Worm (Caenorhabditis elegans) whole organism, L4 larva: ENCODE data around the gene C17G1.5.

Experiments used
- D1046.2 ChIP-seq: fragments of 200-800 bp; sonication (Bioruptor generic); IDR thresholded peaks from 2 replicates; pipeline ENCODE4 v1.3.6; 2022; ENCODE audit warnings: missing genetic modification characterization, missing compliant biosample characterization
- F44E2.7 ChIP-seq: fragments of 200-800 bp; sonication (Bioruptor generic); IDR thresholded peaks from 2 replicates; pipeline ENCODE4 v2.1.2; 2022; ENCODE audit warnings: missing genetic modification characterization, missing compliant biosample characterization
- F49E8.2 ChIP-seq: sonication (generic microtip); optimal IDR thresholded peaks from 2 replicates; lab custom pipeline; 2016; ENCODE audit warnings: missing compliant biosample characterization, mild to moderate bottlenecking, missing genetic modification characterization, borderline replicate concordance
- R02D3.7 ChIP-seq: fragments of 150-350 bp; sonication (generic microtip); optimal IDR thresholded peaks from 3 replicates; lab custom pipeline; 2014; ENCODE audit warnings: missing biosample characterization, missing genetic modification characterization
- T20F7.1 ChIP-seq: fragments of 200-800 bp; sonication (Bioruptor generic); optimal IDR thresholded peaks from 2 replicates; lab custom pipeline; 2018; ENCODE audit warnings: mild to moderate bottlenecking, missing genetic modification characterization, missing compliant biosample characterization
- T26A8.4 ChIP-seq: fragments of 200-800 bp; sonication (Bioruptor generic); IDR thresholded peaks from 2 replicates; pipeline ENCODE4 v1.3.6; 2022; ENCODE audit warnings: missing genetic modification characterization, missing compliant biosample characterization
- Y105C5A.15 ChIP-seq: fragments of 200-800 bp; sonication (Bioruptor generic); IDR thresholded peaks from 2 replicates; pipeline ENCODE4 v1.3.6; 2022; ENCODE audit warnings: missing genetic modification characterization, missing compliant biosample characterization
- ZK337.2 ChIP-seq: fragments of 200-800 bp; sonication (Bioruptor generic); IDR thresholded peaks from 2 replicates; pipeline ENCODE4 v1.3.6; 2022; ENCODE audit warnings: missing genetic modification reagents, missing genetic modification characterization, missing compliant biosample characterization
- ZK546.5 ChIP-seq, 2 experiments: sonication (generic microtip); optimal IDR thresholded peaks; 2 replicates each; lab custom pipeline; 2017; ENCODE audit warnings: missing biosample characterization in 2 of 2, missing genetic modification characterization in 2 of 2
- aha-1 ChIP-seq: fragments of 150-350 bp; peaks from one replicate; lab custom pipeline; 2014; ENCODE audit warnings: missing biosample characterization, missing genetic modification characterization
- aly-2 ChIP-seq: sonication (generic microtip); optimal IDR thresholded peaks from 2 replicates; lab custom pipeline; 2018; ENCODE audit warnings: missing biosample characterization, missing genetic modification characterization
- ama-1 ChIP-seq: fragments of 150-350 bp; optimal IDR thresholded peaks from 2 replicates; lab custom pipeline; 2014; ENCODE audit warnings: inconsistent platforms, mixed read lengths
- attf-4 ChIP-seq: sonication (generic microtip); optimal IDR thresholded peaks from 3 replicates; lab custom pipeline; 2017; ENCODE audit warnings: missing biosample characterization, missing genetic modification characterization
- ceh-44 ChIP-seq: fragments of 200-800 bp; sonication (Bioruptor generic); IDR thresholded peaks from 2 replicates; pipeline ENCODE4 v1.3.6; 2022; ENCODE audit warnings: missing genetic modification reagents, missing genetic modification characterization, missing compliant biosample characterization
- cey-2 ChIP-seq: sonication (generic microtip); optimal IDR thresholded peaks from 3 replicates; lab custom pipeline; 2017; ENCODE audit warnings: missing genetic modification characterization, mild to moderate bottlenecking, missing compliant biosample characterization, antibody characterized with exemption, borderline replicate concordance; ENCODE audit not compliant: insufficient read depth
- daf-16 ChIP-seq, 3 experiments: sonication (generic microtip); optimal IDR thresholded peaks; 2 replicates each; lab custom pipeline; 2016 to 2017; ENCODE audit warnings: missing genetic modification characterization in 3 of 3, missing genetic modification reagents in 3 of 3, mild to moderate bottlenecking in 2 of 3, missing compliant biosample characterization in 2 of 3, missing biosample characterization in 1 of 3, moderate library complexity in 1 of 3
- daf-19 ChIP-seq: fragments of 200-800 bp; sonication (Bioruptor generic); conservative IDR thresholded peaks from 2 replicates; pipeline ENCODE4 v1.3.6; 2022; ENCODE audit warnings: missing genetic modification characterization, missing compliant biosample characterization
- daf-8 ChIP-seq: fragments of 200-800 bp; sonication (Bioruptor generic); IDR thresholded peaks from 2 replicates; pipeline ENCODE4 v1.3.6; 2022; ENCODE audit warnings: missing genetic modification characterization, missing compliant biosample characterization
- dpl-1 ChIP-seq: fragments of 150-350 bp; optimal IDR thresholded peaks from 2 replicates; lab custom pipeline; 2014; ENCODE audit warnings: missing biosample characterization, missing genetic modification reagents, missing genetic modification characterization
- duxl-1 ChIP-seq: sonication (generic microtip); optimal IDR thresholded peaks from 2 replicates; lab custom pipeline; 2016; ENCODE audit warnings: mild to moderate bottlenecking, missing genetic modification characterization, moderate library complexity, missing compliant biosample characterization; ENCODE audit not compliant: poor library complexity
- fos-1 ChIP-seq: fragments of 150-350 bp; optimal IDR thresholded peaks from 2 replicates; lab custom pipeline; 2014; ENCODE audit warnings: missing biosample characterization, missing genetic modification characterization
- gei-8 ChIP-seq: fragments of 200-800 bp; sonication (Bioruptor generic); optimal IDR thresholded peaks from 2 replicates; lab custom pipeline; 2018; ENCODE audit warnings: mild to moderate bottlenecking, missing genetic modification characterization, missing compliant biosample characterization
- hif-1 ChIP-seq, 2 experiments: sonication (generic microtip); optimal IDR thresholded peaks; 2 replicates each; lab custom pipeline; 2016 to 2017; ENCODE audit warnings: missing compliant biosample characterization in 2 of 2, missing genetic modification characterization in 2 of 2, missing genetic modification reagents in 2 of 2, missing genotype in 2 of 2, mild to moderate bottlenecking in 1 of 2
- hlh-11 ChIP-seq: fragments of 200-800 bp; sonication (Bioruptor generic); optimal IDR thresholded peaks from 2 replicates; lab custom pipeline; 2018; ENCODE audit warnings: mild to moderate bottlenecking, missing genetic modification characterization, missing compliant biosample characterization
- hlh-30 ChIP-seq: sonication (generic microtip); optimal IDR thresholded peaks from 2 replicates; lab custom pipeline; 2017; ENCODE audit warnings: antibody characterized with exemption, mild to moderate bottlenecking, missing genetic modification characterization, missing compliant biosample characterization; ENCODE audit not compliant: insufficient read depth
- hmg-1.1 ChIP-seq: fragments of 200-800 bp; sonication (Bioruptor generic); IDR thresholded peaks from 2 replicates; pipeline ENCODE4 v1.3.6; 2022; ENCODE audit warnings: missing genetic modification reagents, missing genetic modification characterization, missing compliant biosample characterization
- lim-7 ChIP-seq: fragments of 200-800 bp; sonication (Bioruptor generic); IDR thresholded peaks from 2 replicates; pipeline ENCODE4 v1.3.6; 2022; ENCODE audit warnings: missing genetic modification characterization, missing compliant biosample characterization
- lin-1 ChIP-seq: fragments of 200-800 bp; sonication (Bioruptor generic); IDR thresholded peaks from 2 replicates; pipeline ENCODE4 v1.3.6; 2022; ENCODE audit warnings: missing genetic modification reagents, missing genetic modification characterization, missing compliant biosample characterization
- lin-15B ChIP-seq: fragments of 150-350 bp; sonication (generic microtip); optimal IDR thresholded peaks from 3 replicates; lab custom pipeline; 2014; ENCODE audit warnings: missing biosample characterization, missing genetic modification characterization
- lin-29 ChIP-seq: fragments of 200-800 bp; sonication (Bioruptor generic); IDR thresholded peaks from 2 replicates; pipeline ENCODE4 v1.3.6; 2022; ENCODE audit warnings: missing genetic modification reagents, missing genetic modification characterization, missing compliant biosample characterization
- lin-38 ChIP-seq: fragments of 200-800 bp; sonication (Bioruptor generic); IDR thresholded peaks from 2 replicates; pipeline ENCODE4 v1.3.6; 2022; ENCODE audit warnings: missing genetic modification reagents, missing genetic modification characterization, missing compliant biosample characterization
- madf-9 ChIP-seq: fragments of 200-800 bp; sonication (Bioruptor generic); conservative IDR thresholded peaks from 2 replicates; pipeline ENCODE4 v1.3.6; 2022; ENCODE audit warnings: missing genetic modification reagents, missing genetic modification characterization, missing compliant biosample characterization
- nhr-102 ChIP-seq: sonication (generic microtip); optimal IDR thresholded peaks from 2 replicates; lab custom pipeline; 2016; ENCODE audit warnings: mild to moderate bottlenecking, missing genetic modification characterization, moderate library complexity, missing compliant biosample characterization
- nhr-111 ChIP-seq: fragments of 200-800 bp; sonication (Bioruptor generic); optimal IDR thresholded peaks from 2 replicates; lab custom pipeline; 2018; ENCODE audit warnings: mild to moderate bottlenecking, missing genetic modification characterization, missing compliant biosample characterization
- nhr-25 ChIP-seq: sonication (generic microtip); optimal IDR thresholded peaks from 2 replicates; lab custom pipeline; 2017; ENCODE audit warnings: missing genetic modification characterization, mild to moderate bottlenecking, missing compliant biosample characterization, antibody characterized with exemption, moderate library complexity, borderline replicate concordance; ENCODE audit not compliant: insufficient read depth
- nhr-28 ChIP-seq: fragments of 150-350 bp; optimal IDR thresholded peaks from 2 replicates; lab custom pipeline; 2014; ENCODE audit warnings: missing biosample characterization, missing genetic modification characterization
- nhr-41 ChIP-seq: fragments of 200-800 bp; sonication (Bioruptor generic); IDR thresholded peaks from 2 replicates; pipeline ENCODE4 v1.3.6; 2022; ENCODE audit warnings: missing genetic modification reagents, missing genetic modification characterization, missing compliant biosample characterization
- nhr-48 ChIP-seq: sonication (generic microtip); optimal IDR thresholded peaks from 2 replicates; lab custom pipeline; 2016; ENCODE audit warnings: mild to moderate bottlenecking, missing genetic modification characterization, missing compliant biosample characterization
- nhr-76 ChIP-seq: fragments of 150-350 bp; optimal IDR thresholded peaks from 2 replicates; lab custom pipeline; 2014; ENCODE audit warnings: missing biosample characterization, missing genetic modification characterization
- pha-4 ChIP-seq, 2 experiments: fragments of 150-350 bp in 1 of 2; fragments of 200-800 bp in 1 of 2; sonication (Bioruptor generic) in 1 of 2; IDR thresholded peaks in 1 of 2; optimal IDR thresholded peaks in 1 of 2; 2 replicates each; pipeline versions ENCODE4 v1.3.6 to Lab custom; 2014 to 2022; ENCODE audit warnings: missing genetic modification characterization in 2 of 2, missing genetic modification reagents in 2 of 2, missing biosample characterization in 1 of 2, missing compliant biosample characterization in 1 of 2
- php-3 ChIP-seq: fragments of 200-800 bp; sonication (Bioruptor generic); IDR thresholded peaks from 2 replicates; pipeline ENCODE4 v1.3.6; 2022; ENCODE audit warnings: missing genetic modification reagents, missing genetic modification characterization, missing compliant biosample characterization
- rbr-2 ChIP-seq: sonication (generic microtip); optimal IDR thresholded peaks from 2 replicates; lab custom pipeline; 2016; ENCODE audit warnings: missing genotype, missing genetic modification characterization, missing compliant biosample characterization
- skn-1 ChIP-seq: fragments of 150-350 bp; optimal IDR thresholded peaks from 2 replicates; lab custom pipeline; 2014; ENCODE audit warnings: missing biosample characterization, missing genetic modification characterization
- spr-1 ChIP-seq: sonication (generic microtip); optimal IDR thresholded peaks from 2 replicates; lab custom pipeline; 2016; ENCODE audit warnings: mild to moderate bottlenecking, missing genetic modification characterization, missing compliant biosample characterization
- unc-130 ChIP-seq: sonication (generic microtip); optimal IDR thresholded peaks from 2 replicates; lab custom pipeline; 2016; ENCODE audit warnings: missing genetic modification reagents, missing genetic modification characterization, missing compliant biosample characterization
- unc-62 ChIP-seq, 3 experiments: fragments of 150-350 bp in 1 of 3; sonication (generic microtip); optimal IDR thresholded peaks in 2 of 3; peaks in 1 of 3; 1 replicate in 1 of 3; 2 replicates in 2 of 3; lab custom pipeline; 2014 to 2017; ENCODE audit warnings: missing biosample characterization in 3 of 3, missing genetic modification characterization in 3 of 3, missing genetic modification reagents in 3 of 3, missing genotype in 1 of 3
- zfp-3 ChIP-seq: fragments of 200-800 bp; sonication (Bioruptor generic); conservative IDR thresholded peaks from 2 replicates; pipeline ENCODE4 v1.3.6; 2022; ENCODE audit warnings: missing genetic modification reagents, missing genetic modification characterization, missing compliant biosample characterization
- ztf-11 ChIP-seq: fragments of 150-350 bp; optimal IDR thresholded peaks from 2 replicates; lab custom pipeline; 2014; ENCODE audit warnings: missing biosample characterization, missing genetic modification characterization

Gene C17G1.5

ce11 chrX:9932226-9932773, 6.3 kb upstream of the C17G1.5 start, which contains the start of gene tsp-21 (continued):
- TF ChIP-seq aly-2 (no peak), ama-1 (lab: Kevin White, UChicago) (peak; percentile 73), hmg-1.1 (peak; percentile 82), hlh-11 (tag; lab: Kevin White, UChicago) (peak; percentile 89), lim-7 (GFP tag; lab: Robert Waterston, UW) (no peak), T20F7.1 (GFP tag; lab: Kevin White, UChicago) (no peak), lin-1 (GFP tag; lab: Robert Waterston, UW) (0 out of 2 replicates have a peak, but pooled peaks have one; percentile 32), nhr-41 (GFP tag; lab: Robert Waterston, UW) (0 out of 2 replicates have a peak, but pooled peaks have one; percentile 38), R02D3.7 (tag; lab: Kevin White, UChicago) (no peak), rbr-2 (tag; lab: Kevin White, UChicago) (peak; percentile 79), nhr-102 (peak; percentile 52), nhr-111 (GFP tag; lab: Kevin White, UChicago) (no peak), duxl-1 (peak; percentile 34), madf-9 (GFP tag; lab: Robert Waterston, UW) (peak; percentile 40; the same call in 1 of the 2 replicates), ZK546.5 (tag; optimal IDR thresholded peaks at IDR 0.05; lab: Kevin White, UChicago) (no peak), fos-1 (tag; lab: Kevin White, UChicago) (no peak), lin-29 (GFP tag; lab: Robert Waterston, UW) (no peak), nhr-28 (peak; percentile 83), lin-38 (peak; percentile 60), hif-1 (tag; optimal IDR thresholded peaks at IDR 0.05; lab: Kevin White, UChicago) (peak in 1 of 2 experiments; percentile 68), nhr-25 (tag; lab: Kevin White, UChicago) (peak; percentile 86), php-3 (GFP tag; lab: Robert Waterston, UW) (peak; percentile 69), F49E8.2 (tag; lab: Kevin White, UChicago) (no peak), D1046.2 (no peak), skn-1 (no peak), cey-2 (tag; lab: Kevin White, UChicago) (no peak), nhr-48 (tag; lab: Kevin White, UChicago) (no peak), pha-4 (GFP tag; IDR thresholded peaks at IDR 0.05; lab: Robert Waterston, UW) (no peak; the same call in 1 of the 2 replicates), pha-4 (tag; optimal IDR thresholded peaks at IDR 0.05; lab: Kevin White, UChicago) (peak; percentile 53), lin-15B (tag; lab: Kevin White, UChicago) (no peak), T26A8.4 (GFP tag; lab: Robert Waterston, UW) (peak; percentile 61), ZK337.2 (no peak), F44E2.7 (no peak), attf-4 (no peak), spr-1 (tag; lab: Kevin White, UChicago) (no peak), ztf-11 (tag; lab: Kevin White, UChicago) (no peak), daf-16 (GFP tag; optimal IDR thresholded peaks at IDR 0.05; lab: Kevin White, UChicago) (no peak), daf-16 (tag; optimal IDR thresholded peaks at IDR 0.05; lab: Kevin White, UChicago) (peak; percentile 87), unc-130 (GFP tag; lab: Kevin White, UChicago) (no peak), zfp-3 (GFP tag; lab: Robert Waterston, UW) (no peak), daf-8 (no peak), Y105C5A.15 (GFP tag; lab: Robert Waterston, UW) (no peak), daf-19 (GFP tag; lab: Robert Waterston, UW) (no peak), gei-8 (GFP tag; lab: Kevin White, UChicago) (no peak), unc-62 (GFP tag; optimal IDR thresholded peaks at IDR 0.05 in 1 of 2; lab: Kevin White, UChicago) (peak in 1 of 2 experiments; percentile 100), unc-62 (tag; optimal IDR thresholded peaks at IDR 0.05; lab: Kevin White, UChicago) (no peak), nhr-76 (no peak), ceh-44 (GFP tag; lab: Robert Waterston, UW) (no peak), aha-1 (tag; lab: Kevin White, UChicago) (peak; percentile 97), hlh-30 (tag; lab: Kevin White, UChicago) (peak; percentile 77), dpl-1 (GFP tag; lab: Kevin White, UChicago) (peak; percentile 47)
